Fruit fly (Drosophila melanogaster): Measurements from ENCODE around the gene pes.
"Not testable (repeated sequence)": the region's sequence is repeated elsewhere in the genome, so short reads cannot be mapped to it uniquely, and the experiment has no call there.

Gene pes

DNA sequence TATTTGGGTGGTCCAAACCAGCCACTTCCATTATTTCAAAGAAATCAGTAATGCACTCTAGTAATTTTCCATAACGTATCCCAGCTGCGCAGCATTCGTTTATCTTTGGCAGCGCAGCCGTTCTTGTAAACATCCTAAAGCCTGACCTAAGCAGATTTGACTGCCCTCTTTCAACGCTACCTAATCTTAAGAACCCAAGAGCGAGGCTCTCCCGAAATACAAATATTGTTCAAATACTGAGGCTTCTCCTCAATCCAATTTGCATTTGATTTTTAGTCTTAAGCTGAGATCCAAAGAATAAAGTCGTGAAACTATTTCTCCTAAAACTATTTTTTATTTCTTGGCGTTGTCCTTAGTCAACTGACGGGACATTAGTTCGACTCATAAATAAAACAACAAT is 10.3 kb downstream of the pes start, which contains the start of gene CG7231:
Gene CG7231 (plus strand): TSS at position 301 of the 400 bp plus-strand sequence.
- not testable (repeated sequence) for TF ChIP-seq Sox15, CG10631, Lpt (GFP tag; optimal IDR thresholded peaks at IDR 0.05)

DNA sequence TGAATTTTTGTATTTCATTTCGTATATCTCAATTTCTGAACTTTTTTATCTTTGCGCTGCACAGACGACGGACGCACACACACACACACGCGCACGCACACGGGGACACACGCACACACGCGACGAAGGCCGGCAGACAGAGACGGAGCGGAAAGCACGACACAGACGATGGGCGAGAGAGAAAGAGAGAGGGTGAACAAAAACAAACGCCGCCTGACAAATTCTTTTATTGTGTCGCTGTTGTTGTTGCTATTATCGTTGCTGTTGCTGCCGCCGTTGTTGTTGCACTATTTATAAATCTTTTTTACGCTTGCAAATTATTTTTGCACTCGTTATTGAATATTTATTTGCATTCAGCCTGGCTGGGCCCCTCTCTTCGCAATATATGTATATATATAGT is 17.2 kb downstream of the pes start:
- no peak for TF ChIP-seq Hr4 (GFP tag; optimal IDR thresholded peaks at IDR 0.05)
- TF ChIP-seq fkh (GFP tag; optimal IDR thresholded peaks at IDR 0.05), result peak; percentile 19
- TF ChIP-seq eg (GFP tag; IDR thresholded peaks at IDR 0.05), result peak; percentile 45; the same call in 1 of the 3 replicates
- TF ChIP-seq svp (GFP tag), result peak; percentile 31
- TF ChIP-seq Eip78C (GFP tag), result peak; percentile 24
- no peak for TF ChIP-seq achi (GFP tag; optimal IDR thresholded peaks at IDR 0.05)
- TF ChIP-seq Sox14 (GFP tag; optimal IDR thresholded peaks at IDR 0.05), result peak; percentile 52
- no peak for TF ChIP-seq Ets96B (tag; optimal IDR thresholded peaks at IDR 0.05)
- TF ChIP-seq dsx (GFP tag; optimal IDR thresholded peaks at IDR 0.05; ENCODE audit: poor library complexity, severe bottlenecking), result peak; percentile 11
- TF ChIP-seq CG4318 (GFP tag; optimal IDR thresholded peaks at IDR 0.05), result no peak
- peak; percentile 9 to 63 for TF ChIP-seq ss (GFP tag; optimal IDR thresholded peaks at IDR 0.05)

DNA sequence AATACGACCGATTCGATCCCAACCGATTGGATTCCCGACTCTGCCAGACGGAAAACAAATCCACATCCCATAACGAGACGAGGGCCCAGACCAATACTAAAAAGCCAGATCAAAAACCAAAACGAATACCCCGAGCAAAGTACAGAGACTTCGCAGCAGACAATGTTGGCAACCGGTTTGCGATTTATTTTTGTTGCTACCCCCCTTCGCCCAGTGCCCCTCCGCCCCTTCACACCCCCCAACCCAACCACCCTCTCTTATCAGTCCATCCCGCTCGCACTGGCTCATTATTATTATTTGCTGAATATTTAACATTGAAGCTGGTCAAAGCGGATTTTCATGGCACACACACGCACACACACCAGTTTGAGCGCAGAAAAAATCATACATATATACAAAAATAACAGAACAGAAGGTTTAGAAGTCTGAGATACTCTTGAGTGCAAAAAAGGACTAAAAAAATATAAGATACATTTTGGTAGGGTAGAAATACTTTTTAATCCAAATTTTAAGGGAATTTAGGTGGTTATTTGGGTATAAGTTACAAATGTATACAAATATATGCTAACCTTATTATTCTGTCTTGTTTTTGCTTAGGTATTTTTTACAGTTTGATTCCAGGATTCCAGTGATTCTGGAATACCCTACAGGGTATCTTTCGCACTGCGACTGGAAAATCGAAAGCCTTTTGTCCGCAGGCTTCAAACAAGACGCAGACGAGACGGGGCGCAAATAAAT is 20.3 kb downstream of the pes start:
- TF ChIP-seq dac (GFP tag; optimal IDR thresholded peaks at IDR 0.05) (no peak), fkh (GFP tag; optimal IDR thresholded peaks at IDR 0.05) (peak; percentile 40), topi (GFP tag; optimal IDR thresholded peaks at IDR 0.05) (peak; percentile 61), vri (GFP tag; optimal IDR thresholded peaks at IDR 0.05) (peak; percentile 59), Eip75B (GFP tag; optimal IDR thresholded peaks at IDR 0.05) (peak; percentile 65), esn (GFP tag; optimal IDR thresholded peaks at IDR 0.05) (peak; percentile 88), CG6854 (GFP tag; optimal IDR thresholded peaks at IDR 0.05) (peak; percentile 64), CG11294 (GFP tag; IDR thresholded peaks at IDR 0.05) (no peak), Hr4 (GFP tag; optimal IDR thresholded peaks at IDR 0.05) (peak; percentile 43), CG31627 (GFP tag; optimal IDR thresholded peaks at IDR 0.05) (peak; percentile 78), CG8632 (GFP tag; optimal IDR thresholded peaks at IDR 0.05) (peak; percentile 45), Sox14 (GFP tag; optimal IDR thresholded peaks at IDR 0.05) (peak; percentile 78), acj6 (GFP tag; optimal IDR thresholded peaks at IDR 0.05) (peak; percentile 61), CG8319 (GFP tag; optimal IDR thresholded peaks at IDR 0.05) (peak; percentile 22), cyc (GFP tag; optimal IDR thresholded peaks at IDR 0.05) (peak; percentile 55), Gug (GFP tag; IDR thresholded peaks at IDR 0.05) (no peak), spab (GFP tag; optimal IDR thresholded peaks at IDR 0.05) (peak; percentile 43), lz (GFP tag; optimal IDR thresholded peaks at IDR 0.05) (peak; percentile 80), CG10669 (GFP tag; optimal IDR thresholded peaks at IDR 0.05) (peak; percentile 45), pdm3 (GFP tag; optimal IDR thresholded peaks at IDR 0.05) (peak; percentile 65), CG6163 (GFP tag; IDR thresholded peaks at IDR 0.05) (peak; percentile 39), Met (GFP tag; optimal IDR thresholded peaks at IDR 0.05) (peak; percentile 79), CG16779 (tag; optimal IDR thresholded peaks at IDR 0.05) (no peak), eg (GFP tag; IDR thresholded peaks at IDR 0.05) (0 out of 3 replicates have a peak, but pooled peaks have one; percentile 24), svp (GFP tag) (peak; percentile 89), net (GFP tag; optimal IDR thresholded peaks at IDR 0.05) (peak; percentile 21), achi (GFP tag; optimal IDR thresholded peaks at IDR 0.05) (peak; percentile 54), Lpt (GFP tag; optimal IDR thresholded peaks at IDR 0.05) (peak; percentile 23), CG7368 (GFP tag; optimal IDR thresholded peaks at IDR 0.05) (no peak), CG10631 (GFP tag; optimal IDR thresholded peaks at IDR 0.05) (peak; percentile 52), CG8119 (GFP tag; IDR thresholded peaks at IDR 0.05) (no peak), CG32006 (GFP tag; optimal IDR thresholded peaks at IDR 0.05) (peak; percentile 58), Smox (GFP tag; optimal IDR thresholded peaks at IDR 0.05) (peak; percentile 69), CG6276 (GFP tag; optimal IDR thresholded peaks at IDR 0.05) (no peak), OdsH (GFP tag; optimal IDR thresholded peaks at IDR 0.05) (peak; percentile 61), Ets96B (tag; optimal IDR thresholded peaks at IDR 0.05) (peak; percentile 39), Ets21C (GFP tag; optimal IDR thresholded peaks at IDR 0.05) (peak; percentile 69), CG3919 (GFP tag; optimal IDR thresholded peaks at IDR 0.05) (peak; percentile 52), fd59A (GFP tag; optimal IDR thresholded peaks at IDR 0.05) (peak; percentile 42), Blimp-1 (GFP tag; optimal IDR thresholded peaks at IDR 0.05) (peak; percentile 10)

Measured in whole organism, prepupa.